Fruit fly (Drosophila melanogaster) whole organism, prepupa: ENCODE results near the gene Exo84.

Source experiments
- Blimp-1 ChIP-seq: fragments of 200-800 bp; sonication (Bioruptor generic); optimal IDR thresholded peaks from 3 replicates; lab custom pipeline; 2017; ENCODE audit warnings: missing biosample characterization, missing genetic modification characterization, mild to moderate bottlenecking, moderate library complexity, missing genetic modification reagents
- CG10669 ChIP-seq: fragments of 200-800 bp; sonication (Bioruptor generic); optimal IDR thresholded peaks from 3 replicates; lab custom pipeline; 2018; ENCODE audit warnings: missing biosample characterization, mild to moderate bottlenecking, missing genetic modification characterization, moderate library complexity
- CG11294 ChIP-seq: fragments of 200-800 bp; sonication (Bioruptor generic); IDR thresholded peaks from 2 replicates; pipeline ENCODE4 v1.3.6; 2022; ENCODE audit warnings: missing biosample characterization, missing genetic modification characterization
- CG11762 ChIP-seq: fragments of 200-800 bp; sonication (Bioruptor generic); optimal IDR thresholded peaks from 3 replicates; lab custom pipeline; 2016; ENCODE audit warnings: missing biosample characterization, missing genetic modification characterization; ENCODE audit not compliant: insufficient read depth
- CG1621 ChIP-seq: fragments of 200-800 bp; sonication (Bioruptor generic); optimal IDR thresholded peaks from 3 replicates; lab custom pipeline; 2018; ENCODE audit warnings: missing biosample characterization, mild to moderate bottlenecking, missing genetic modification characterization
- CG16779 ChIP-seq: fragments of 200-800 bp; sonication (Bioruptor generic); optimal IDR thresholded peaks from 3 replicates; lab custom pipeline; 2017; ENCODE audit warnings: missing biosample characterization, mild to moderate bottlenecking, missing genetic modification characterization
- CG3032 ChIP-seq: fragments of 200-800 bp; optimal IDR thresholded peaks from 2 replicates; lab custom pipeline; 2019; ENCODE audit warnings: missing biosample characterization, mild to moderate bottlenecking, missing genetic modification characterization, moderate library complexity
- CG32006 ChIP-seq: fragments of 200-800 bp; sonication (Bioruptor generic); optimal IDR thresholded peaks from 3 replicates; lab custom pipeline; 2017; ENCODE audit warnings: missing biosample characterization, mild to moderate bottlenecking, missing genetic modification characterization
- CG34406 ChIP-seq: fragments of 200-800 bp; sonication (Bioruptor generic); optimal IDR thresholded peaks from 3 replicates; lab custom pipeline; 2016; ENCODE audit warnings: missing biosample characterization, missing genetic modification characterization
- CG3919 ChIP-seq: fragments of 200-800 bp; sonication (Bioruptor generic); optimal IDR thresholded peaks from 3 replicates; lab custom pipeline; 2016; ENCODE audit warnings: missing biosample characterization, missing genetic modification characterization
- CG4318 ChIP-seq: fragments of 200-800 bp; sonication (Bioruptor generic); optimal IDR thresholded peaks from 3 replicates; lab custom pipeline; 2017; ENCODE audit warnings: missing biosample characterization, mild to moderate bottlenecking, missing genetic modification characterization
- CG6276 ChIP-seq: fragments of 200-800 bp; sonication (Bioruptor generic); optimal IDR thresholded peaks from 2 replicates; lab custom pipeline; 2017; ENCODE audit warnings: missing biosample characterization, mild to moderate bottlenecking, missing genetic modification characterization
- CG6792 ChIP-seq: fragments of 200-800 bp; sonication (Bioruptor generic); optimal IDR thresholded peaks from 3 replicates; lab custom pipeline; 2016; ENCODE audit warnings: missing biosample characterization, missing genetic modification characterization
- CG6808 ChIP-seq: fragments of 200-800 bp; sonication (Bioruptor generic); optimal IDR thresholded peaks from 3 replicates; lab custom pipeline; 2017; ENCODE audit warnings: missing biosample characterization, missing genetic modification characterization, mild to moderate bottlenecking, moderate library complexity, missing genetic modification reagents
- CG7368 ChIP-seq: fragments of 200-800 bp; sonication (Bioruptor generic); optimal IDR thresholded peaks from 3 replicates; lab custom pipeline; 2016; ENCODE audit warnings: missing biosample characterization, missing genetic modification characterization
- CG8119 ChIP-seq: fragments of 200-800 bp; sonication (Bioruptor generic); IDR thresholded peaks from 3 replicates; pipeline ENCODE4 v1.3.6; 2022; ENCODE audit warnings: missing biosample characterization, missing genetic modification characterization
- CG9139 ChIP-seq: fragments of 200-800 bp; sonication (Bioruptor generic); optimal IDR thresholded peaks from 3 replicates; lab custom pipeline; 2017; ENCODE audit warnings: missing biosample characterization, mild to moderate bottlenecking, missing genetic modification characterization
- Eip78C ChIP-seq: fragments of 200-800 bp; sonication (Bioruptor generic); peaks from one replicate; lab custom pipeline; 2016; ENCODE audit warnings: missing biosample characterization, missing genetic modification characterization
- Ets21C ChIP-seq: fragments of 200-800 bp; sonication (Bioruptor generic); optimal IDR thresholded peaks from 3 replicates; lab custom pipeline; 2016; ENCODE audit warnings: missing biosample characterization, missing genetic modification characterization
- Gug ChIP-seq: fragments of 200-800 bp; sonication (Bioruptor generic); IDR thresholded peaks from 2 replicates; pipeline ENCODE4 v1.3.6; 2022; ENCODE audit warnings: missing biosample characterization, missing genetic modification characterization
- Hr38 ChIP-seq: sonication (Bioruptor generic); optimal IDR thresholded peaks from 2 replicates; lab custom pipeline; 2016; ENCODE audit warnings: missing biosample characterization, missing genetic modification characterization
- Hr4 ChIP-seq: fragments of 200-800 bp; sonication (Bioruptor generic); optimal IDR thresholded peaks from 3 replicates; lab custom pipeline; 2016; ENCODE audit warnings: missing biosample characterization, missing genetic modification characterization
- Lpt ChIP-seq: fragments of 200-800 bp; sonication (Bioruptor generic); optimal IDR thresholded peaks from 3 replicates; lab custom pipeline; 2016; ENCODE audit warnings: missing biosample characterization, missing genetic modification characterization
- Met ChIP-seq: fragments of 200-800 bp; sonication (Bioruptor generic); optimal IDR thresholded peaks from 3 replicates; lab custom pipeline; 2016; ENCODE audit warnings: missing biosample characterization, missing genetic modification characterization
- OdsH ChIP-seq: fragments of 200-800 bp; sonication (Bioruptor generic); optimal IDR thresholded peaks from 3 replicates; lab custom pipeline; 2016; ENCODE audit warnings: missing biosample characterization, missing genetic modification characterization
- Sox102F ChIP-seq: fragments of 200-800 bp; sonication (Bioruptor generic); optimal IDR thresholded peaks from 2 replicates; lab custom pipeline; 2016; ENCODE audit warnings: missing biosample characterization, mild to moderate bottlenecking, missing genetic modification characterization
- Sox15 ChIP-seq: fragments of 200-800 bp; sonication (Bioruptor generic); optimal IDR thresholded peaks from 3 replicates; lab custom pipeline; 2016; ENCODE audit warnings: missing biosample characterization, missing genetic modification characterization
- dac ChIP-seq: fragments of 200-800 bp; sonication (Bioruptor generic); optimal IDR thresholded peaks from 2 replicates; lab custom pipeline; 2017; ENCODE audit warnings: missing biosample characterization, mild to moderate bottlenecking, missing genetic modification characterization
- dsx ChIP-seq: fragments of 200-800 bp; optimal IDR thresholded peaks from 3 replicates; lab custom pipeline; 2019; ENCODE audit warnings: missing biosample characterization, mild to moderate bottlenecking, missing genetic modification characterization, moderate library complexity; ENCODE audit not compliant: poor library complexity, severe bottlenecking
- esn ChIP-seq: fragments of 200-800 bp; sonication (Bioruptor generic); optimal IDR thresholded peaks from 2 replicates; lab custom pipeline; 2016; ENCODE audit warnings: missing biosample characterization, mild to moderate bottlenecking, missing genetic modification characterization, moderate library complexity
- fd59A ChIP-seq: fragments of 200-800 bp; sonication (Bioruptor generic); optimal IDR thresholded peaks from 2 replicates; lab custom pipeline; 2017; ENCODE audit warnings: missing biosample characterization, mild to moderate bottlenecking, missing genetic modification characterization, missing genetic modification reagents
- lz ChIP-seq: fragments of 200-800 bp; sonication (Bioruptor generic); optimal IDR thresholded peaks from 3 replicates; lab custom pipeline; 2016; ENCODE audit warnings: missing biosample characterization, missing genetic modification characterization
- net ChIP-seq: fragments of 200-800 bp; sonication (Bioruptor generic); optimal IDR thresholded peaks from 3 replicates; lab custom pipeline; 2016; ENCODE audit warnings: missing biosample characterization, missing genetic modification characterization
- pdm3 ChIP-seq: fragments of 200-800 bp; sonication (Bioruptor generic); optimal IDR thresholded peaks from 3 replicates; lab custom pipeline; 2016; ENCODE audit warnings: missing biosample characterization, missing genetic modification characterization
- spab ChIP-seq: fragments of 200-800 bp; sonication (Bioruptor generic); optimal IDR thresholded peaks from 2 replicates; lab custom pipeline; 2017; ENCODE audit warnings: missing biosample characterization, mild to moderate bottlenecking, missing genetic modification characterization, missing genetic modification reagents
- ss ChIP-seq, 2 experiments: fragments of 200-800 bp; sonication (Bioruptor generic); optimal IDR thresholded peaks; 2 replicates in 1 of 2; 3 replicates in 1 of 2; lab custom pipeline; 2017 to 2018; ENCODE audit warnings: mild to moderate bottlenecking in 2 of 2, missing biosample characterization in 2 of 2, missing genetic modification characterization in 2 of 2, moderate library complexity in 1 of 2
- svp ChIP-seq: fragments of 200-800 bp; sonication (Bioruptor generic); peaks from one replicate; lab custom pipeline; 2016; ENCODE audit warnings: missing biosample characterization, missing genetic modification characterization
- topi ChIP-seq: fragments of 200-800 bp; sonication (Bioruptor generic); optimal IDR thresholded peaks from 3 replicates; lab custom pipeline; 2016; ENCODE audit warnings: missing biosample characterization, missing genetic modification characterization
- vri ChIP-seq: fragments of 200-800 bp; sonication (Bioruptor generic); optimal IDR thresholded peaks from 3 replicates; lab custom pipeline; 2016; ENCODE audit warnings: missing biosample characterization, mild to moderate bottlenecking, missing genetic modification characterization

Exo84 gene

DNA sequence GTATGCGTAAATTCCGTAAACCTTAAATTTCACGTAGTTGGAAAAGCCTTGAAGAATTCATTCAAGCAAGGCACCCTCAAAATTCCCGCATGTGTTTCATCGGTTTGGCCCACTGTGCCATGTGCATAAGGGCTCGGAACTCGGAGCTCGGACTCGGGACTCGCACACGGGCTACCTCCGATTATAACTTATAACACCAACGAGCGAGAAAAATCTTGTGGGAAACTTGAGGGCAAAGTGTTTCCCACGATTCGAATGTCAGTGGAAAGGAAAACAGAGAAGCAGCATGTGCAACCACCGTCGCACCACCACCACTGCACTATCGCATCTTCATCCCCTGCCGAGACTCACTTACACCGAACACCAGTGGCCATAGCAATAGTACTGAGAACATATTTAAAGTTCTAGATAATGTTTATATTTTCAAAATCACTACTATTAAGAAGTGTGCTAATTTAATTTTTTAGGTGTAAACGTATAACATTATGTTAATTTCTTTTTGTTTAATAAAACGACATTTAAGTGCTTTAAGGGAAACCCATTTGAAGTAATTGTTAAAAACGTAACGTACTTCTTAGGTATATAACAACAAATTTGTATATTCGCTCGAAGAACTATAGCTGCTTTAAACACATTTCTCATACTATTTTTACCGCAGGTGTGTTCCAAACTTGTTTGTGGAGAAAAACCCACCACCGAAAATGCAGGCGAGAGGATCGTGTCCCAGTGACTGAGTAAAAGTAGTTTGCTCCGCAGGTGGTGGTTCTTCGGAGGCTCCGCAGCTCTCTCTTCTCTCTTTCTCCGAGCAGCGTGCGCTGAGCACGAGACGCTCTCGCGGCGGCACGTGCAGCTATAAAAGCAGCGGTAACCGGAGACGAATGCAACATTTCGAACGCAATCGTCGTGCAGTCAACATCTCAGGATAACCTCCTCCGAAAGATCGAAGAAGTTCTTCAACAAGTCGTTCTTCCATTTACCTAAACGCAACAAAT is 15.6 kb downstream of the Exo84 start (continued):
- TF ChIP-seq CG11762 (GFP tag; lab: Kevin White, UChicago), result peak; percentile 75
- TF ChIP-seq Sox102F (GFP tag; lab: Kevin White, UChicago), result peak; percentile 90
- no peak for TF ChIP-seq Hr38 (GFP tag; lab: Kevin White, UChicago)
- peak; percentile 93 for TF ChIP-seq topi (GFP tag; lab: Kevin White, UChicago)
- peak; percentile 95 for TF ChIP-seq Met (GFP tag; lab: Kevin White, UChicago)
- no peak for TF ChIP-seq CG11294 (GFP tag; lab: Robert Waterston, UW)
- peak; percentile 96 for TF ChIP-seq svp (GFP tag; lab: Kevin White, UChicago)
- TF ChIP-seq spab (GFP tag; lab: Kevin White, UChicago), result peak; percentile 93
- peak; percentile 90 for TF ChIP-seq CG8119 (GFP tag; lab: Robert Waterston, UW)
- TF ChIP-seq dsx (GFP tag; lab: Kevin White, UChicago), result peak; percentile 91
- TF ChIP-seq dac, result peak; percentile 61
- peak; percentile 91 for TF ChIP-seq fd59A (GFP tag; lab: Kevin White, UChicago)
- peak; percentile 95 to 96 for TF ChIP-seq ss (GFP tag; optimal IDR thresholded peaks at IDR 0.05; lab: Kevin White, UChicago)
- peak; percentile 83 for TF ChIP-seq Hr4 (GFP tag; lab: Kevin White, UChicago)
- TF ChIP-seq CG4318 (GFP tag; lab: Kevin White, UChicago), result peak; percentile 72
- TF ChIP-seq CG3919 (GFP tag; lab: Kevin White, UChicago), result peak; percentile 83
- TF ChIP-seq OdsH, result peak; percentile 87
- TF ChIP-seq CG32006 (GFP tag; lab: Kevin White, UChicago), result peak; percentile 91
- TF ChIP-seq Ets21C (GFP tag; lab: Kevin White, UChicago), result peak; percentile 76
- TF ChIP-seq vri (GFP tag; lab: Kevin White, UChicago), result peak; percentile 84
- TF ChIP-seq lz (GFP tag; lab: Kevin White, UChicago), result peak; percentile 91
- TF ChIP-seq CG34406 (GFP tag; lab: Kevin White, UChicago), result peak; percentile 89
- peak; percentile 86 for TF ChIP-seq net
- TF ChIP-seq CG9139 (GFP tag; lab: Kevin White, UChicago), result peak; percentile 86
- peak; percentile 95 for TF ChIP-seq esn
- peak; percentile 74 for TF ChIP-seq Sox15 (GFP tag; lab: Kevin White, UChicago)
- TF ChIP-seq Lpt (GFP tag; lab: Kevin White, UChicago), result peak; percentile 68
- TF ChIP-seq CG10669 (GFP tag; lab: Kevin White, UChicago), result peak; percentile 92
- peak; percentile 89 for TF ChIP-seq CG16779 (tag; lab: Kevin White, UChicago)
- TF ChIP-seq Blimp-1 (GFP tag; lab: Kevin White, UChicago), result peak; percentile 84
- peak; percentile 94 for TF ChIP-seq CG3032 (tag; lab: Kevin White, UChicago)
- peak; percentile 90 for TF ChIP-seq CG6792 (GFP tag; lab: Kevin White, UChicago)
- peak; percentile 97 for TF ChIP-seq Eip78C
- peak; percentile 76 for TF ChIP-seq CG7368 (GFP tag; lab: Kevin White, UChicago)
- TF ChIP-seq CG1621 (tag; lab: Kevin White, UChicago), result peak; percentile 76
- peak; percentile 87 for TF ChIP-seq CG6276 (GFP tag; lab: Kevin White, UChicago)

DNA sequence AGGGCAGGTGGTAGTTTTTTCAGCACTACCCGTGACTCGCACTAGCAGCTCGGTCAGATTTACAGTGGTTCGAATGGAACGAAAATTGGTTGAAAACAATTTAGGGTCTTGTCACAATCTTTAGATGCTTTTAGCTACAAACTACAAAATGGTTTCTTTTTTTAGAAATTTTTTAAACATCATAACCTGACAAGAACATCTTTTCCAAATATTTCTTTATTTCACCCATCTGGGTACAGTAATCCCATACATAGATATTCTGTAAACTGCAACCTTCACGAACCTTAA is 16.7 kb downstream of the Exo84 start:
- no peak for TF ChIP-seq CG3032 (tag; lab: Kevin White, UChicago)
- no peak for TF ChIP-seq CG6808 (GFP tag; lab: Kevin White, UChicago)
- no peak for TF ChIP-seq Gug (GFP tag; lab: Robert Waterston, UW)
- no peak for TF ChIP-seq OdsH
- TF ChIP-seq pdm3 (GFP tag; lab: Kevin White, UChicago), result no peak
- no peak for TF ChIP-seq CG1621 (tag; lab: Kevin White, UChicago)
